Worm (Caenorhabditis elegans): ENCODE measurements around the gene irld-19.

- TF ChIP-seq ztf-29 (GFP tag; IDR thresholded peaks at IDR 0.05) (no peak), flt-1 (GFP tag; IDR thresholded peaks at IDR 0.05) (no peak), T22C8.4 (GFP tag; IDR thresholded peaks at IDR 0.05) (no peak), ref-1 (GFP tag; conservative IDR thresholded peaks at IDR 0.05) (no peak), ztf-23 (GFP tag; IDR thresholded peaks at IDR 0.05) (no peak), med-1 (GFP tag; optimal IDR thresholded peaks at IDR 0.05; ENCODE audit: insufficient read depth) (no peak)
Observed at ce11 chrIII:12713862-12714261, 50.3 kb downstream of the irld-19 start.

Data from whole organism, midembryonic.